Fruit fly (Drosophila melanogaster): ENCODE measurements around the gene CG14907.

The CG14907 gene

dm6 chr3R:16604715-16605114 lies 47.4 kb downstream of the CG14907 start, which contains the start of gene CG10345:
CG10345 (minus strand) TSS chr3R:16604861.
- TF ChIP-seq Med (GFP tag) (peak; percentile 47), Deaf1 (tag; optimal IDR thresholded peaks at IDR 0.05) (peak; percentile 85), chinmo (GFP tag; IDR thresholded peaks at IDR 0.05; ENCODE audit: partially characterized antibody) (0 out of 4 replicates have a peak, but pooled peaks have one; percentile 39), CG13894 (tag; optimal IDR thresholded peaks at IDR 0.05) (peak; percentile 56), CG12769 (tag; optimal IDR thresholded peaks at IDR 0.05) (peak; percentile 38), CG4730 (GFP tag; IDR thresholded peaks at IDR 0.05) (no peak)

Measured in whole organism, embryonic.